Worm (Caenorhabditis elegans) whole organism, L1 larva: ENCODE measurements around the gene C10A4.9.

Source experiments
- C04F5.9 ChIP-seq: sonication (generic microtip); optimal IDR thresholded peaks from 2 replicates; lab custom pipeline; 2016; ENCODE audit warnings: missing genetic modification characterization, missing compliant biosample characterization
- Y116A8C.19 ChIP-seq: sonication (generic microtip); optimal IDR thresholded peaks from 2 replicates; lab custom pipeline; 2016; ENCODE audit warnings: missing compliant biosample characterization, missing genetic modification characterization, borderline replicate concordance
- aha-1 ChIP-seq: fragments of 150-350 bp; optimal IDR thresholded peaks from 2 replicates; lab custom pipeline; 2014; ENCODE audit warnings: missing biosample characterization, missing genetic modification characterization
- alr-1 ChIP-seq: fragments of 200-800 bp; sonication (Bioruptor generic); optimal IDR thresholded peaks from 2 replicates; lab custom pipeline; 2018; ENCODE audit warnings: borderline replicate concordance, mild to moderate bottlenecking, missing genetic modification characterization, missing compliant biosample characterization
- ceh-8 ChIP-seq: fragments of 200-800 bp; sonication (Bioruptor generic); optimal IDR thresholded peaks from 2 replicates; lab custom pipeline; 2018; ENCODE audit warnings: mild to moderate bottlenecking, missing genetic modification characterization, moderate library complexity, missing compliant biosample characterization
- ces-1 ChIP-seq: fragments of 150-350 bp; optimal IDR thresholded peaks from 2 replicates; lab custom pipeline; 2014; ENCODE audit warnings: missing biosample characterization, missing genetic modification reagents, missing genetic modification characterization
- dsc-1 ChIP-seq: sonication (generic microtip); optimal IDR thresholded peaks from 2 replicates; lab custom pipeline; 2016; ENCODE audit warnings: mild to moderate bottlenecking, missing genetic modification characterization, missing compliant biosample characterization
- efl-3 ChIP-seq: fragments of 200-800 bp; sonication (Bioruptor generic); optimal IDR thresholded peaks from 2 replicates; lab custom pipeline; 2018; ENCODE audit warnings: mild to moderate bottlenecking, missing genetic modification characterization, missing compliant biosample characterization
- egl-13 ChIP-seq: sonication (generic microtip); optimal IDR thresholded peaks from 2 replicates; lab custom pipeline; 2016; ENCODE audit warnings: missing genotype, missing genetic modification reagents, missing genetic modification characterization, missing compliant biosample characterization
- elt-2 ChIP-seq: sonication (generic microtip); optimal IDR thresholded peaks from 2 replicates; lab custom pipeline; 2016; ENCODE audit warnings: missing genetic modification characterization, mild to moderate bottlenecking, inconsistent platforms, missing compliant biosample characterization, missing genetic modification reagents
- elt-3 ChIP-seq, 6 experiments: fragments of 150-350 bp in 1 of 6; sonication (generic microtip); optimal IDR thresholded peaks; 2 replicates each; lab custom pipeline; 2017 to 2018; ENCODE audit warnings: missing biosample characterization in 6 of 6, missing genetic modification characterization in 6 of 6, inconsistent platforms in 1 of 6
- fkh-10 ChIP-seq: sonication (generic microtip); optimal IDR thresholded peaks from 2 replicates; lab custom pipeline; 2017; ENCODE audit warnings: missing biosample characterization, missing genetic modification reagents, missing genetic modification characterization
- fkh-8 ChIP-seq: sonication (generic microtip); optimal IDR thresholded peaks from 2 replicates; lab custom pipeline; 2016; ENCODE audit warnings: mild to moderate bottlenecking, missing genetic modification characterization, missing compliant biosample characterization
- hlh-17 ChIP-seq: fragments of 200-800 bp; sonication (Bioruptor generic); optimal IDR thresholded peaks from 2 replicates; lab custom pipeline; 2018; ENCODE audit warnings: missing genetic modification characterization, mild to moderate bottlenecking, missing compliant biosample characterization, moderate library complexity, borderline replicate concordance
- hlh-4 ChIP-seq: sonication (generic microtip); optimal IDR thresholded peaks from 2 replicates; lab custom pipeline; 2016; ENCODE audit warnings: mild to moderate bottlenecking, missing genetic modification characterization, missing compliant biosample characterization
- irx-1 ChIP-seq: sonication (generic microtip); optimal IDR thresholded peaks from 2 replicates; lab custom pipeline; 2016; ENCODE audit warnings: missing genetic modification characterization, missing compliant biosample characterization
- isw-1 ChIP-seq: fragments of 200-800 bp; sonication (Bioruptor generic); IDR thresholded peaks from 2 replicates; pipeline ENCODE4 v1.3.6; 2022; ENCODE audit warnings: missing genetic modification characterization, missing compliant biosample characterization
- lin-14 ChIP-seq: fragments of 200-800 bp; sonication (Bioruptor generic); optimal IDR thresholded peaks from 2 replicates; lab custom pipeline; 2018; ENCODE audit warnings: mild to moderate bottlenecking, missing genetic modification characterization, moderate library complexity, missing compliant biosample characterization
- lin-15B ChIP-seq: fragments of 150-350 bp; sonication (generic microtip); optimal IDR thresholded peaks from 3 replicates; lab custom pipeline; 2014; ENCODE audit warnings: missing biosample characterization, missing genetic modification characterization
- lin-35 ChIP-seq, 2 experiments: fragments of 150-350 bp; optimal IDR thresholded peaks; 2 replicates each; lab custom pipeline; 2014; ENCODE audit warnings: missing biosample characterization in 2 of 2, missing genetic modification characterization in 2 of 2, missing genetic modification reagents in 2 of 2
- lir-3 ChIP-seq: sonication (generic microtip); optimal IDR thresholded peaks from 2 replicates; lab custom pipeline; 2016; ENCODE audit warnings: mild to moderate bottlenecking, missing genetic modification characterization, moderate library complexity, missing compliant biosample characterization; ENCODE audit not compliant: poor library complexity
- lsy-2 ChIP-seq, 2 experiments: fragments of 150-350 bp; optimal IDR thresholded peaks; 2 replicates each; lab custom pipeline; 2014; ENCODE audit warnings: missing biosample characterization in 2 of 2, missing genetic modification characterization in 2 of 2
- mdl-1 ChIP-seq, 2 experiments: fragments of 150-350 bp; optimal IDR thresholded peaks; 2 replicates each; lab custom pipeline; 2014 to 2017; ENCODE audit warnings: missing biosample characterization in 2 of 2, missing genetic modification characterization in 2 of 2, inconsistent platforms in 1 of 2
- mep-1 ChIP-seq: fragments of 150-350 bp; optimal IDR thresholded peaks from 2 replicates; lab custom pipeline; 2014; ENCODE audit warnings: missing biosample characterization, missing genetic modification characterization
- nhr-20 ChIP-seq: sonication (generic microtip); optimal IDR thresholded peaks from 2 replicates; lab custom pipeline; 2016; ENCODE audit warnings: mild to moderate bottlenecking, missing genetic modification characterization, missing compliant biosample characterization
- nhr-28 ChIP-seq: fragments of 150-350 bp; optimal IDR thresholded peaks from 2 replicates; lab custom pipeline; 2014; ENCODE audit warnings: missing biosample characterization, missing genetic modification characterization
- nhr-47 ChIP-seq: sonication (generic microtip); optimal IDR thresholded peaks from 2 replicates; lab custom pipeline; 2016; ENCODE audit warnings: mild to moderate bottlenecking, missing genetic modification characterization, moderate library complexity, missing compliant biosample characterization
- nhr-76 ChIP-seq: sonication (generic microtip); optimal IDR thresholded peaks from 2 replicates; lab custom pipeline; 2017; ENCODE audit warnings: missing biosample characterization, missing genetic modification characterization
- nhr-85 ChIP-seq: sonication (generic microtip); peaks from one replicate; lab custom pipeline; 2016; ENCODE audit warnings: missing genetic modification characterization, inconsistent platforms, missing compliant biosample characterization
- sox-4 ChIP-seq: sonication (generic microtip); optimal IDR thresholded peaks from 2 replicates; lab custom pipeline; 2016; ENCODE audit warnings: missing genetic modification characterization, missing compliant biosample characterization
- sup-37 ChIP-seq: fragments of 200-800 bp; sonication (Bioruptor generic); optimal IDR thresholded peaks from 2 replicates; lab custom pipeline; 2018; ENCODE audit warnings: mild to moderate bottlenecking, missing genetic modification characterization, missing compliant biosample characterization
- swsn-7 ChIP-seq: sonication (generic microtip); optimal IDR thresholded peaks from 2 replicates; lab custom pipeline; 2016; ENCODE audit warnings: missing genetic modification characterization, missing compliant biosample characterization
- unc-130 ChIP-seq: fragments of 150-350 bp; optimal IDR thresholded peaks from 2 replicates; lab custom pipeline; 2017; ENCODE audit warnings: missing biosample characterization, missing genetic modification characterization, inconsistent platforms
- unc-30 ChIP-seq: sonication (generic microtip); optimal IDR thresholded peaks from 2 replicates; lab custom pipeline; 2017; ENCODE audit warnings: missing biosample characterization, missing genetic modification characterization
- unc-62 ChIP-seq: fragments of 150-350 bp; optimal IDR thresholded peaks from 2 replicates; lab custom pipeline; 2014; ENCODE audit warnings: missing biosample characterization, missing genetic modification reagents, missing genetic modification characterization
- unc-86 ChIP-seq: sonication (generic microtip); optimal IDR thresholded peaks from 2 replicates; lab custom pipeline; 2016; ENCODE audit warnings: missing genetic modification characterization, missing compliant biosample characterization
- xbp-1 ChIP-seq: sonication (generic microtip); optimal IDR thresholded peaks from 2 replicates; lab custom pipeline; 2016; ENCODE audit warnings: missing genetic modification characterization, missing compliant biosample characterization
- zag-1 ChIP-seq: fragments of 150-350 bp; optimal IDR thresholded peaks from 2 replicates; lab custom pipeline; 2014; ENCODE audit warnings: missing biosample characterization, missing genetic modification characterization
- zip-4 ChIP-seq: fragments of 200-800 bp; sonication (Bioruptor generic); optimal IDR thresholded peaks from 2 replicates; lab custom pipeline; 2018; ENCODE audit warnings: mild to moderate bottlenecking, missing genetic modification characterization, moderate library complexity, missing compliant biosample characterization

Gene C10A4.9

ce11 chrX:7460516-7460915, 39.8 kb downstream of the C10A4.9 start:
- TF ChIP-seq lin-14 (GFP tag; lab: Kevin White, UChicago), result peak; percentile 31
- no peak for TF ChIP-seq hlh-4
- TF ChIP-seq egl-13, result no peak
- no peak for TF ChIP-seq unc-62 (GFP tag; lab: Kevin White, UChicago)
- peak; percentile 4 for TF ChIP-seq swsn-7 (tag; lab: Kevin White, UChicago)
- peak in 1 of 2 experiments; percentile 33 for TF ChIP-seq lsy-2 (tag; optimal IDR thresholded peaks at IDR 0.05; lab: Kevin White, UChicago)
- TF ChIP-seq Y116A8C.19 (tag; lab: Kevin White, UChicago), result no peak
- TF ChIP-seq mdl-1 (tag; optimal IDR thresholded peaks at IDR 0.05; lab: Kevin White, UChicago), result no peak
- TF ChIP-seq xbp-1 (tag; lab: Kevin White, UChicago), result peak; percentile 27
- TF ChIP-seq nhr-28 (tag; lab: Kevin White, UChicago), result no peak
- TF ChIP-seq nhr-85 (tag; lab: Kevin White, UChicago), result peak; percentile 43
- TF ChIP-seq alr-1, result no peak
- no peak for TF ChIP-seq mep-1 (tag; lab: Kevin White, UChicago)
- TF ChIP-seq unc-86 (tag; lab: Kevin White, UChicago), result peak; percentile 33
- TF ChIP-seq zag-1 (tag; lab: Kevin White, UChicago), result no peak
- no peak for TF ChIP-seq zip-4 (GFP tag; lab: Kevin White, UChicago)

- TF ChIP-seq fkh-10 (GFP tag; lab: Kevin White, UChicago), result peak; percentile 31
- peak; percentile 2 for TF ChIP-seq unc-86 (tag; lab: Kevin White, UChicago)
- no peak for TF ChIP-seq ces-1 (GFP tag; lab: Kevin White, UChicago)
- TF ChIP-seq lin-14 (GFP tag; lab: Kevin White, UChicago), result peak; percentile 33
These were observed 43.0 kb downstream of the C10A4.9 start, which contains the start of gene sox-2 for ce11 chrX:7463637-7464036. sox-2 (minus strand) TSS chrX:7463736.

ce11 chrX:7464389-7464788, 43.7 kb downstream of the C10A4.9 start:
- TF ChIP-seq nhr-85 (tag; lab: Kevin White, UChicago) (peak; percentile 24), dsc-1 (tag; lab: Kevin White, UChicago) (no peak), lin-14 (GFP tag; lab: Kevin White, UChicago) (peak; percentile 20), elt-2 (tag; lab: Kevin White, UChicago) (no peak), lsy-2 (tag; optimal IDR thresholded peaks at IDR 0.05; lab: Kevin White, UChicago) (peak in 1 of 2 experiments; percentile 68), unc-130 (tag; lab: Kevin White, UChicago) (no peak), unc-30 (tag; lab: Kevin White, UChicago) (no peak), unc-86 (tag; lab: Kevin White, UChicago) (peak; percentile 4), hlh-4 (no peak), ceh-8 (GFP tag; lab: Kevin White, UChicago) (no peak), fkh-8 (tag; lab: Kevin White, UChicago) (no peak), sup-37 (GFP tag; lab: Kevin White, UChicago) (no peak), nhr-20 (tag; lab: Kevin White, UChicago) (no peak), lin-15B (tag; lab: Kevin White, UChicago) (no peak), irx-1 (tag; lab: Kevin White, UChicago) (no peak), nhr-76 (tag; lab: Kevin White, UChicago) (no peak), hlh-17 (no peak)
- TF ChIP-seq, all 84 proteins: peak for 4

- TF ChIP-seq lin-35 (GFP tag; optimal IDR thresholded peaks at IDR 0.05; lab: Kevin White, UChicago) (no peak), lir-3 (tag; lab: Kevin White, UChicago) (no peak), efl-3 (GFP tag; lab: Kevin White, UChicago) (no peak), elt-3 (tag; optimal IDR thresholded peaks at IDR 0.05; lab: Kevin White, UChicago) (no peak), swsn-7 (tag; lab: Kevin White, UChicago) (no peak), sup-37 (GFP tag; lab: Kevin White, UChicago) (no peak), nhr-76 (tag; lab: Kevin White, UChicago) (no peak), elt-2 (tag; lab: Kevin White, UChicago) (no peak), nhr-28 (tag; lab: Kevin White, UChicago) (no peak), unc-62 (GFP tag; lab: Kevin White, UChicago) (no peak), dsc-1 (tag; lab: Kevin White, UChicago) (no peak), Y116A8C.19 (tag; lab: Kevin White, UChicago) (no peak), nhr-47 (tag; lab: Kevin White, UChicago) (no peak), isw-1 (GFP tag; lab: Robert Waterston, UW) (no peak), nhr-85 (tag; lab: Kevin White, UChicago) (no peak), sox-4 (tag; lab: Kevin White, UChicago) (no peak), C04F5.9 (tag; lab: Kevin White, UChicago) (no peak), aha-1 (tag; lab: Kevin White, UChicago) (no peak), lin-15B (tag; lab: Kevin White, UChicago) (no peak)
These were observed 46.0 kb downstream of the C10A4.9 start for ce11 chrX:7466682-7467081.
